Fruit fly (Drosophila melanogaster) whole organism: ENCODE data around the gene Nha1.

Experiments
- EcR ChIP-seq, 2 experiments: fragments of >200 bp; optimal IDR thresholded peaks; 2 replicates each; lab custom pipeline; 2017; ENCODE audit warnings: missing biosample characterization in 2 of 2, missing genetic modification characterization in 2 of 2, missing genetic modification reagents in 2 of 2
- pan ChIP-seq: fragments of >200 bp; optimal IDR thresholded peaks from 2 replicates; lab custom pipeline; 2017
- usp ChIP-seq: fragments of >200 bp; optimal IDR thresholded peaks from 2 replicates; lab custom pipeline; 2017; ENCODE audit warnings: missing biosample characterization, missing genetic modification characterization, mixed read lengths

- TF ChIP-seq usp: no peak
- TF ChIP-seq pan (lab: Kevin White, UChicago): no peak
- no peak for TF ChIP-seq EcR (GFP tag; optimal IDR thresholded peaks at IDR 0.05; lab: Kevin White, UChicago)
Measured at dm6 chr2L:6870289-6870688, at the start of gene Nha1.
